Fruit fly (Drosophila melanogaster): ENCODE measurements around the gene CG13073.

- no peak for TF ChIP-seq pan (optimal IDR thresholded peaks at IDR 0.05)
- no peak for TF ChIP-seq fru (GFP tag; optimal IDR thresholded peaks at IDR 0.05)
- peak; percentile 0 for TF ChIP-seq Dif (GFP tag; optimal IDR thresholded peaks at IDR 0.05; ENCODE audit: partially characterized antibody)
- TF ChIP-seq tai (GFP tag; optimal IDR thresholded peaks at IDR 0.05) = no peak
- TF ChIP-seq brk (GFP tag; optimal IDR thresholded peaks at IDR 0.05) = no peak
- TF ChIP-seq Hr78 (GFP tag; optimal IDR thresholded peaks at IDR 0.05) = no peak
- no peak for TF ChIP-seq h (GFP tag; optimal IDR thresholded peaks at IDR 0.05)
- TF ChIP-seq usp (GFP tag; optimal IDR thresholded peaks at IDR 0.05) = no peak
- no peak for TF ChIP-seq br (GFP tag; optimal IDR thresholded peaks at IDR 0.05)
- TF ChIP-seq Jra (GFP tag; optimal IDR thresholded peaks at IDR 0.05) = no peak
- TF ChIP-seq lola (GFP tag; optimal IDR thresholded peaks at IDR 0.05) = no peak
These were observed 14.8 kb upstream of the CG13073 start, which contains the start of the genes PDCD-5 and MED10 for dm6 chr3L:16231857-16232256.

Measured in whole organism, wandering third instar larva.